Worm (Caenorhabditis elegans) whole organism, L2 larva: Measurements from ENCODE around the gene asp-18.

Experiments used
- ama-1 ChIP-seq: fragments of 150-350 bp; optimal IDR thresholded peaks from 2 replicates; lab custom pipeline; 2018; ENCODE audit warnings: inconsistent platforms
- lin-13 ChIP-seq: fragments of 150-350 bp; optimal IDR thresholded peaks from 2 replicates; lab custom pipeline; 2014; ENCODE audit warnings: missing biosample characterization, missing genetic modification reagents, missing genetic modification characterization
- nhr-237 ChIP-seq: fragments of 150-350 bp; optimal IDR thresholded peaks from 2 replicates; lab custom pipeline; 2014; ENCODE audit warnings: missing biosample characterization, missing genetic modification characterization
- nhr-6 ChIP-seq: fragments of 150-350 bp; optimal IDR thresholded peaks from 2 replicates; lab custom pipeline; 2014; ENCODE audit warnings: missing biosample characterization, missing genetic modification characterization
- nhr-77 ChIP-seq: fragments of 150-350 bp; optimal IDR thresholded peaks from 2 replicates; lab custom pipeline; 2014; ENCODE audit warnings: missing biosample characterization, missing genetic modification characterization
- unc-39 ChIP-seq: fragments of 150-350 bp; optimal IDR thresholded peaks from 2 replicates; lab custom pipeline; 2014; ENCODE audit warnings: missing biosample characterization, missing genetic modification characterization
- zag-1 ChIP-seq: fragments of 150-350 bp; optimal IDR thresholded peaks from 2 replicates; lab custom pipeline; 2014; ENCODE audit warnings: missing biosample characterization, missing genetic modification characterization

DNA sequence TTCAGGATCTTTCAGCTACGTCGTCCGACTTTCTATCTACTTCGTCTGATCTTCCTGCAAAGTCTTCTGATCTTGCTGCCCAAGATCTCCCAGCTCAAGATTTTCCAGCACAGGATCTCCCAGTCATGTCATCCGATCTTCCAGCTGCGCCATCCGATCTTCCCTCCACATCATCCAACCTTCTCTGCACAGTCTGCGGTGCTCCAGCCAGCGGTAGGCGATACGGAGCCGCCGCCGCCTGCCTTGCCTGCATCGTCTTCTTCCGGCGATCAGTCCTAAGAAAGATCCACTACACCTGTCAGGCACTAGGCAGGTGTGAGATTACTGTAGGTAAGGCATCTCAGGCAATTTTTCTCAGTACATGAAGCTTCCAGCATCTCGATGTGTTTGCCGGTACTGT, 32.2 kb downstream of the asp-18 start, which contains the start of gene nhr-241:
- TF ChIP-seq lin-13 (GFP tag; lab: Kevin White, UChicago) (no peak), zag-1 (tag; lab: Kevin White, UChicago) (no peak), nhr-237 (tag; lab: Kevin White, UChicago) (no peak), unc-39 (tag; lab: Kevin White, UChicago) (no peak), ama-1 (lab: Kevin White, UChicago) (no peak), nhr-77 (tag; lab: Kevin White, UChicago) (no peak), nhr-6 (tag; lab: Kevin White, UChicago) (no peak)
